ENCODE assay signal across 3 worm cellular contexts in the genomic region with DNA sequence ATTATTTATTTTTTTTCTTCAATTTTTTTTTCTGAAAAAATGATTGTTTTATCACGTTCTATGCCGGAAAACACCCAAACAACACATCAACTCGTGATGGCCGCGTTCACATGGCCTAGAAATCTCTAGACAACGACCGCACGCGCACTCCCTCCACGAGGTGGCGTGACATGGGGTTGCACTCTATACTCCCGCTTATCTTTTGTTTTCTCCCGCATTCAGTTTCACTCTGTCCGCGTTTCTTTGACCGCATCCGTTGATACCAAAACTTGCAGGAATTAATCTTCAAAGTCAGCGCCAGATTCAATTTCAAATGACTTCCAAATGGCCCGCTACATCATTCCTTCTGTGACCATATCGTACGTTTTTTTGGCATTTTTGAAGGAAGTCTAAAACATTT.
TF ChIP-seq lines count a peak whose summit lies in the region.

A gene (plus strand): TSS at position 276 of the 400 bp plus-strand sequence.

TF ChIP-seq in whole organism, L1 larva, 84 proteins besides CTCF, POLR2A, EP300 and RAD21 (continued from another document):
- TF ChIP-seq isw-1 (GFP tag; IDR thresholded peaks at IDR 0.05; lab: Robert Waterston, UW) (no peak), lin-13 (GFP tag; optimal IDR thresholded peaks at IDR 0.05; lab: Kevin White, UChicago) (peak; percentile 67), nhr-19 (GFP tag; conservative IDR thresholded peaks at IDR 0.05; lab: Robert Waterston, UW) (peak; percentile 84), snpc-4 (tag; optimal IDR thresholded peaks at IDR 0.05; lab: Kevin White, UChicago) (peak; percentile 3), pax-3 (tag; optimal IDR thresholded peaks at IDR 0.05; lab: Kevin White, UChicago) (peak; percentile 19), tbx-2 (tag; optimal IDR thresholded peaks at IDR 0.05; lab: Kevin White, UChicago) (peak; percentile 72), nhr-77 (tag; optimal IDR thresholded peaks at IDR 0.05; lab: Kevin White, UChicago) (no peak), pag-3 (tag; optimal IDR thresholded peaks at IDR 0.05; lab: Kevin White, UChicago; ENCODE audit: borderline replicate concordance, insufficient read depth) (peak; percentile 28), ceh-82 (tag; optimal IDR thresholded peaks at IDR 0.05; lab: Kevin White, UChicago) (peak in 2 of 3 experiments; percentile 12 to 69), elt-3 (tag; optimal IDR thresholded peaks at IDR 0.05; lab: Kevin White, UChicago) (peak in 5 of 6 experiments; percentile 30 to 95 (median 65)), mdl-1 (tag; optimal IDR thresholded peaks at IDR 0.05; lab: Kevin White, UChicago) (peak; percentile 28 to 98), C16A3.4 (tag; optimal IDR thresholded peaks at IDR 0.05; lab: Kevin White, UChicago) (peak; percentile 69), ceh-88 (GFP tag; IDR thresholded peaks at IDR 0.05; lab: Robert Waterston, UW) (0 out of 2 replicates have a peak, but pooled peaks have one; percentile 18), aly-2 (tag; optimal IDR thresholded peaks at IDR 0.05; lab: Kevin White, UChicago) (no peak), sox-4 (tag; optimal IDR thresholded peaks at IDR 0.05; lab: Kevin White, UChicago) (peak; percentile 18), swsn-7 (tag; optimal IDR thresholded peaks at IDR 0.05; lab: Kevin White, UChicago) (peak; percentile 58), unc-98 (GFP tag; IDR thresholded peaks at IDR 0.05; lab: Robert Waterston, UW) (no peak), nhr-90 (tag; optimal IDR thresholded peaks at IDR 0.05; lab: Kevin White, UChicago; ENCODE audit: poor library complexity) (peak; percentile 85), fkh-8 (tag; optimal IDR thresholded peaks at IDR 0.05; lab: Kevin White, UChicago) (peak; percentile 44), efl-1 (optimal IDR thresholded peaks at IDR 0.05; lab: Kevin White, UChicago) (peak in 1 of 2 experiments; percentile 18), efl-1 (GFP tag; optimal IDR thresholded peaks at IDR 0.05 in 1 of 2; lab: Kevin White, UChicago) (peak; percentile 17 to 89), ceh-90 (tag; optimal IDR thresholded peaks at IDR 0.05; lab: Kevin White, UChicago) (peak; percentile 31), rnt-1 (tag; optimal IDR thresholded peaks at IDR 0.05; lab: Kevin White, UChicago) (peak; percentile 91), ztf-4 (tag; optimal IDR thresholded peaks at IDR 0.05; lab: Kevin White, UChicago) (peak; percentile 38), zag-1 (tag; optimal IDR thresholded peaks at IDR 0.05; lab: Kevin White, UChicago) (no peak), xbp-1 (tag; optimal IDR thresholded peaks at IDR 0.05; lab: Kevin White, UChicago) (peak; percentile 46), mep-1 (tag; optimal IDR thresholded peaks at IDR 0.05; lab: Kevin White, UChicago) (peak; percentile 86), nhr-237 (tag; optimal IDR thresholded peaks at IDR 0.05; lab: Kevin White, UChicago) (no peak)

TF ChIP-seq in whole organism, L3 larva, 47 proteins besides CTCF, POLR2A, EP300 and RAD21 (continued from another document):
- peak; percentile 85 for TF ChIP-seq pqm-1 (tag; optimal IDR thresholded peaks at IDR 0.05; lab: Kevin White, UChicago)
- peak; percentile 62 for TF ChIP-seq lsy-12 (tag; optimal IDR thresholded peaks at IDR 0.05; lab: Kevin White, UChicago)
- TF ChIP-seq ama-1 (optimal IDR thresholded peaks at IDR 0.05; lab: Kevin White, UChicago), result peak; percentile 70
- no peak for TF ChIP-seq ZK546.5 (tag; optimal IDR thresholded peaks at IDR 0.05; lab: Kevin White, UChicago)
- no peak for TF ChIP-seq unc-62 (GFP tag; optimal IDR thresholded peaks at IDR 0.05; lab: Kevin White, UChicago)
- peak; percentile 79 for TF ChIP-seq nhr-23 (tag; optimal IDR thresholded peaks at IDR 0.05; lab: Kevin White, UChicago)

TF ChIP-seq in whole organism, young adult, 124 proteins besides CTCF, POLR2A, EP300 and RAD21 (continued from another document):
- TF ChIP-seq ztf-26 (tag; optimal IDR thresholded peaks at IDR 0.05; lab: Kevin White, UChicago) (peak; percentile 91), nhr-27 (tag; optimal IDR thresholded peaks at IDR 0.05; lab: Kevin White, UChicago) (no peak), lin-40 (tag; optimal IDR thresholded peaks at IDR 0.05; lab: Kevin White, UChicago) (peak; percentile 82), ceh-100 (GFP tag; IDR thresholded peaks at IDR 0.05; lab: Robert Waterston, UW) (no peak), die-1 (tag; optimal IDR thresholded peaks at IDR 0.05; lab: Kevin White, UChicago) (peak; percentile 66), ceh-40 (GFP tag; IDR thresholded peaks at IDR 0.05; lab: Robert Waterston, UW) (0 out of 2 replicates have a peak, but pooled peaks have one; percentile 59), pbrm-1 (GFP tag; IDR thresholded peaks at IDR 0.05; lab: Robert Waterston, UW) (0 out of 2 replicates have a peak, but pooled peaks have one; percentile 49), chd-7 (tag; optimal IDR thresholded peaks at IDR 0.05; lab: Kevin White, UChicago) (peak; percentile 78), akir-1 (GFP tag; optimal IDR thresholded peaks at IDR 0.05; lab: Kevin White, UChicago) (no peak), nfyb-1 (GFP tag; IDR thresholded peaks at IDR 0.05; lab: Robert Waterston, UW) (peak; percentile 89), ztf-22 (GFP tag; optimal IDR thresholded peaks at IDR 0.05; lab: Kevin White, UChicago) (peak; percentile 68), bed-2 (GFP tag; IDR thresholded peaks at IDR 0.05; lab: Robert Waterston, UW) (no peak), rcor-1 (GFP tag; IDR thresholded peaks at IDR 0.05; lab: Robert Waterston, UW) (peak; percentile 51), let-526 (GFP tag; IDR thresholded peaks at IDR 0.05; lab: Robert Waterston, UW) (peak; percentile 86; the same call in 1 of the 2 replicates), madf-10 (tag; optimal IDR thresholded peaks at IDR 0.05; lab: Kevin White, UChicago) (peak; percentile 68), somi-1 (GFP tag; optimal IDR thresholded peaks at IDR 0.05; lab: Kevin White, UChicago) (peak; percentile 94), tbp1 (GFP tag; optimal IDR thresholded peaks at IDR 0.05; lab: Kevin White, UChicago) (peak; percentile 66), ztf-6 (GFP tag; IDR thresholded peaks at IDR 0.05; lab: Robert Waterston, UW) (0 out of 2 replicates have a peak, but pooled peaks have one; percentile 21), ama-1 (optimal IDR thresholded peaks at IDR 0.05; lab: Kevin White, UChicago) (peak; percentile 36), ama-1 (GFP tag; optimal IDR thresholded peaks at IDR 0.05; lab: Kevin White, UChicago) (no peak), Y95B8A.8 (GFP tag; IDR thresholded peaks at IDR 0.05; lab: Robert Waterston, UW) (0 out of 2 replicates have a peak, but pooled peaks have one; percentile 37), C06A6.2 (GFP tag; conservative IDR thresholded peaks at IDR 0.05; lab: Robert Waterston, UW) (peak; percentile 68), ekl-4 (GFP tag; IDR thresholded peaks at IDR 0.05; lab: Robert Waterston, UW) (peak; percentile 54), gei-17 (GFP tag; optimal IDR thresholded peaks at IDR 0.05; lab: Kevin White, UChicago) (peak; percentile 71), sptf-2 (GFP tag; optimal IDR thresholded peaks at IDR 0.05; lab: Kevin White, UChicago) (no peak), ztf-3 (GFP tag; optimal IDR thresholded peaks at IDR 0.05; lab: Kevin White, UChicago) (peak; percentile 43), sea-2 (GFP tag; IDR thresholded peaks at IDR 0.05; lab: Robert Waterston, UW) (0 out of 2 replicates have a peak, but pooled peaks have one; percentile 75), B0261.1 (tag; optimal IDR thresholded peaks at IDR 0.05; lab: Kevin White, UChicago) (peak; percentile 1), snpc-4 (GFP tag; optimal IDR thresholded peaks at IDR 0.05; lab: Kevin White, UChicago) (no peak), snpc-4 (tag; optimal IDR thresholded peaks at IDR 0.05; lab: Kevin White, UChicago) (peak in 2 of 4 experiments; percentile 9 to 36), lir-1 (GFP tag; conservative IDR thresholded peaks at IDR 0.05; lab: Robert Waterston, UW) (peak; percentile 64), lin-54 (GFP tag; optimal IDR thresholded peaks at IDR 0.05; lab: Kevin White, UChicago) (peak; percentile 39), him-1 (tag; optimal IDR thresholded peaks at IDR 0.05; lab: Kevin White, UChicago) (no peak), ceh-27 (GFP tag; optimal IDR thresholded peaks at IDR 0.05; lab: Kevin White, UChicago) (peak; percentile 68), ets-4 (GFP tag; optimal IDR thresholded peaks at IDR 0.05; lab: Kevin White, UChicago) (peak; percentile 95), atf-7 (tag; optimal IDR thresholded peaks at IDR 0.05; lab: Kevin White, UChicago) (peak; percentile 85), efl-1 (GFP tag; optimal IDR thresholded peaks at IDR 0.05; lab: Kevin White, UChicago) (no peak), F23B12.7 (tag; optimal IDR thresholded peaks at IDR 0.05; lab: Kevin White, UChicago; ENCODE audit: insufficient read depth) (peak; percentile 39)
